Worm (Caenorhabditis elegans) whole organism, L4/young adult: ENCODE results near the gene Y46H3D.8.

ENCODE experiments used
- dao-5 ChIP-seq: sonication (generic microtip); optimal IDR thresholded peaks from 2 replicates; lab custom pipeline; 2016; ENCODE audit warnings: missing genotype, missing genetic modification characterization, moderate library complexity, missing compliant biosample characterization
- him-1 ChIP-seq: sonication (generic microtip); optimal IDR thresholded peaks from 2 replicates; lab custom pipeline; 2016; ENCODE audit warnings: missing genotype, missing genetic modification reagents, missing genetic modification characterization, missing compliant biosample characterization

DNA sequence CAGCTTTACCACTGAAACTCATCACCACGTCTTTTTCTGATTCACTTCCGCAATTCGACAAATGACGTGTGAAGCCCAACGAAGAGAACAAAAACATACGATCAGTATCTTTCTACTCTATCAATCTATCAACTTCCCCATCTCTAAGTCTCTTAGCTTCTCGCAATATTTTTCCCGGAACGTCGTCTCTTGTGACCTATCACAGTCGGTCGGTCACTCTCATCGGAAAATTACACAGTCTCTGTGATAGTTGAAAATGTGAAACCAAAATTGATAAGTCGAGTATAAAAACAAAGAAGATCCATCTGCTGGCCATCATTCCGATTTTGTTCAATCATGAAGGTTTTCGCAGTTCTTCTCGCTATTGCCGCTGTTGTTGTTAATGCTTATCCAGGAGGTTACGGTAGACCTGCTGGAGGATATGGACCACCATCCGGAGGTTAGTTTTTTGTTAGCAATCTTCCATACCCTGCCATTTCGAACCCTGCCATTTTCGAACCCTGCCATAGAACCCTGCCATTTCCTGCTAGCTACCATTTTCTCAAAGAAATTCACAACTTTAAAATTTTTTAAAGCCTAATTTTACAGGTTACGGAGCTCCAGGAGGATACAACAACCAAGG lies 37.1 kb downstream of the Y46H3D.8 start, which contains the start of gene F16B4.4:
- TF ChIP-seq him-1 (tag; lab: Kevin White, UChicago) (no peak), dao-5 (tag; lab: Kevin White, UChicago) (no peak)
